Fruit fly (Drosophila melanogaster) whole organism, embryonic: ENCODE results near the gene CG34450.

Experiments
- Awh ChIP-seq: fragments of 200-800 bp; sonication (Bioruptor generic); IDR thresholded peaks from 2 replicates; pipeline ENCODE4, ENCODE4 v1.3.6; 2022; ENCODE audit warnings: missing biosample characterization, missing genetic modification characterization
- CG10209 ChIP-seq: fragments of 200-800 bp; sonication (Bioruptor generic); optimal IDR thresholded peaks from 3 replicates; lab custom pipeline; 2017; ENCODE audit warnings: missing biosample characterization, mild to moderate bottlenecking, missing genetic modification characterization, missing genetic modification reagents
- CG10431 ChIP-seq: fragments of 200-800 bp; sonication (Bioruptor generic); optimal IDR thresholded peaks from 3 replicates; lab custom pipeline; 2018; ENCODE audit warnings: missing biosample characterization, mild to moderate bottlenecking, missing genetic modification characterization
- CG10462 ChIP-seq: fragments of 200-800 bp; sonication (Bioruptor generic); optimal IDR thresholded peaks from 2 replicates; lab custom pipeline; 2016; ENCODE audit warnings: missing biosample characterization, missing genetic modification characterization
- CG10565 ChIP-seq: fragments of 200-800 bp; sonication (Bioruptor generic); optimal IDR thresholded peaks from 3 replicates; lab custom pipeline; 2016; ENCODE audit warnings: missing biosample characterization, mild to moderate bottlenecking, missing genetic modification characterization
- CG12071 ChIP-seq: fragments of 200-800 bp; sonication (Bioruptor generic); optimal IDR thresholded peaks from 3 replicates; lab custom pipeline; 2018; ENCODE audit warnings: missing biosample characterization, mild to moderate bottlenecking, missing genetic modification characterization
- CG15011 ChIP-seq: fragments of 200-800 bp; sonication (Bioruptor generic); optimal IDR thresholded peaks from 3 replicates; lab custom pipeline; 2018; ENCODE audit warnings: missing biosample characterization, mild to moderate bottlenecking, missing genetic modification characterization
- CG15073 ChIP-seq: fragments of 200-800 bp; sonication (Bioruptor generic); optimal IDR thresholded peaks from 2 replicates; lab custom pipeline; 2016; ENCODE audit warnings: missing biosample characterization, missing genetic modification characterization
- CG15269 ChIP-seq: fragments of 200-800 bp; sonication (Bioruptor generic); optimal IDR thresholded peaks from 2 replicates; lab custom pipeline; 2018; ENCODE audit warnings: missing biosample characterization, mild to moderate bottlenecking, missing genetic modification characterization, moderate library complexity
- CG1529 ChIP-seq: fragments of 200-800 bp; sonication (Bioruptor generic); optimal IDR thresholded peaks from 3 replicates; lab custom pipeline; 2018; ENCODE audit warnings: missing biosample characterization, missing genetic modification characterization
- CG18764 ChIP-seq: fragments of 200-800 bp; sonication (Bioruptor generic); optimal IDR thresholded peaks from 3 replicates; lab custom pipeline; 2016; ENCODE audit warnings: missing biosample characterization, missing genetic modification characterization
- CG2202 ChIP-seq: fragments of 200-800 bp; sonication (Bioruptor generic); optimal IDR thresholded peaks from 2 replicates; lab custom pipeline; 2018; ENCODE audit warnings: missing biosample characterization, mild to moderate bottlenecking, missing genetic modification characterization
- CG31365 ChIP-seq: fragments of 200-800 bp; sonication (Bioruptor generic); optimal IDR thresholded peaks from 2 replicates; lab custom pipeline; 2018; ENCODE audit warnings: missing biosample characterization, mild to moderate bottlenecking, missing genetic modification characterization
- CG32532 ChIP-seq: fragments of 200-800 bp; sonication (Bioruptor generic); IDR thresholded peaks from 2 replicates; pipeline ENCODE4 v1.3.6; 2022; ENCODE audit warnings: missing biosample characterization, missing genetic modification characterization
- CG33213 ChIP-seq: fragments of 200-800 bp; sonication (Bioruptor generic); optimal IDR thresholded peaks from 3 replicates; lab custom pipeline; 2016; ENCODE audit warnings: missing biosample characterization, missing genetic modification characterization
- CG33557 ChIP-seq: fragments of 200-800 bp; sonication (Bioruptor generic); optimal IDR thresholded peaks from 2 replicates; lab custom pipeline; 2019; ENCODE audit warnings: missing biosample characterization, mild to moderate bottlenecking, missing genetic modification characterization, moderate library complexity
- CG34224 ChIP-seq: fragments of 200-800 bp; sonication (Bioruptor generic); IDR thresholded peaks from 3 replicates; pipeline ENCODE4 v1.3.6; 2022; ENCODE audit warnings: missing biosample characterization, missing genetic modification characterization; ENCODE audit not compliant: partially characterized antibody
- CG34422 ChIP-seq: fragments of 200-800 bp; sonication (Bioruptor generic); IDR thresholded peaks from 3 replicates; pipeline ENCODE4 v1.3.6; 2022; ENCODE audit warnings: missing biosample characterization, missing genetic modification characterization
- CG3726 ChIP-seq: fragments of 200-800 bp; sonication (Bioruptor generic); IDR thresholded peaks from 3 replicates; pipeline ENCODE4, ENCODE4 v1.3.6; 2022; ENCODE audit warnings: missing biosample characterization, missing genetic modification characterization
- CG43689 ChIP-seq: fragments of 200-800 bp; sonication (Bioruptor generic); IDR thresholded peaks from 2 replicates; pipeline ENCODE4 v1.3.6; 2022; ENCODE audit warnings: missing biosample characterization, missing genetic modification characterization
- CG6683 ChIP-seq: fragments of 200-800 bp; sonication (Bioruptor generic); optimal IDR thresholded peaks from 2 replicates; lab custom pipeline; 2017; ENCODE audit warnings: missing biosample characterization, mild to moderate bottlenecking, missing genetic modification characterization, missing genetic modification reagents
- CG6689 ChIP-seq: fragments of 200-800 bp; sonication (Bioruptor generic); IDR thresholded peaks from 2 replicates; pipeline ENCODE4 v1.3.6; 2022; ENCODE audit warnings: missing biosample characterization, missing genetic modification characterization
- CG7839 ChIP-seq: fragments of 200-800 bp; sonication (Bioruptor generic); optimal IDR thresholded peaks from 3 replicates; lab custom pipeline; 2018; ENCODE audit warnings: missing biosample characterization, mild to moderate bottlenecking, missing genetic modification characterization, moderate library complexity
- CG9609 ChIP-seq: fragments of 200-800 bp; sonication (Bioruptor generic); optimal IDR thresholded peaks from 3 replicates; lab custom pipeline; 2016; ENCODE audit warnings: missing biosample characterization, missing genetic modification characterization
- CG9797 ChIP-seq: fragments of 200-800 bp; sonication (Bioruptor generic); optimal IDR thresholded peaks from 3 replicates; lab custom pipeline; 2018; ENCODE audit warnings: missing biosample characterization, mild to moderate bottlenecking, missing genetic modification characterization
- Camta ChIP-seq: fragments of 200-800 bp; sonication (Bioruptor generic); optimal IDR thresholded peaks from 2 replicates; lab custom pipeline; 2016; ENCODE audit warnings: missing biosample characterization, missing genetic modification characterization
- D19B ChIP-seq: fragments of 200-800 bp; sonication (Bioruptor generic); optimal IDR thresholded peaks from 2 replicates; lab custom pipeline; 2017; ENCODE audit warnings: missing biosample characterization, mild to moderate bottlenecking, missing genetic modification characterization
- Dp ChIP-seq: fragments of 200-800 bp; sonication (Bioruptor generic); optimal IDR thresholded peaks from 2 replicates; lab custom pipeline; 2018; ENCODE audit warnings: missing biosample characterization, mild to moderate bottlenecking, missing genetic modification characterization, moderate library complexity
- HLH4C ChIP-seq: fragments of 200-800 bp; sonication (Bioruptor generic); IDR thresholded peaks from 3 replicates; pipeline ENCODE4 v1.3.6; 2022; ENCODE audit warnings: missing biosample characterization, missing genetic modification characterization; ENCODE audit not compliant: partially characterized antibody
- Pdp1 ChIP-seq, 2 experiments: fragments of 200-800 bp; sonication (Bioruptor generic); optimal IDR thresholded peaks; 3 replicates each; lab custom pipeline; 2016; ENCODE audit warnings: missing biosample characterization in 2 of 2, missing genetic modification characterization in 2 of 2, mild to moderate bottlenecking in 1 of 2, moderate library complexity in 1 of 2
- Rfx ChIP-seq: fragments of 200-800 bp; sonication (Bioruptor generic); IDR thresholded peaks from 2 replicates; pipeline ENCODE4 v1.3.6; 2022; ENCODE audit warnings: missing biosample characterization, missing genetic modification characterization
- Six4 ChIP-seq: fragments of 200-800 bp; sonication (Bioruptor generic); optimal IDR thresholded peaks from 2 replicates; lab custom pipeline; 2016; ENCODE audit warnings: missing biosample characterization, missing genetic modification characterization
- ase ChIP-seq: fragments of 200-800 bp; sonication (Bioruptor generic); IDR thresholded peaks from 3 replicates; pipeline ENCODE4 v1.3.6; 2022; ENCODE audit warnings: missing biosample characterization, missing genetic modification characterization
- cad ChIP-seq: fragments of >200 bp; optimal IDR thresholded peaks from 2 replicates; lab custom pipeline; 2017; ENCODE audit warnings: missing biosample characterization, missing genetic modification characterization
- chinmo ChIP-seq: fragments of 200-800 bp; sonication (Bioruptor generic); IDR thresholded peaks from 4 replicates; pipeline ENCODE4 v1.3.6; 2022; ENCODE audit warnings: missing biosample characterization, missing genetic modification characterization; ENCODE audit not compliant: partially characterized antibody
- dm ChIP-seq: fragments of 200-800 bp; sonication (Bioruptor generic); optimal IDR thresholded peaks from 3 replicates; lab custom pipeline; 2016; ENCODE audit warnings: missing biosample characterization, missing genetic modification characterization
- eyg ChIP-seq: fragments of 200-800 bp; sonication (Bioruptor generic); optimal IDR thresholded peaks from 3 replicates; lab custom pipeline; 2016; ENCODE audit warnings: missing biosample characterization, missing genetic modification characterization
- hb ChIP-seq: fragments of 200-800 bp; sonication (Bioruptor generic); IDR thresholded peaks from 3 replicates; pipeline ENCODE4 v1.3.6; 2022; ENCODE audit warnings: missing biosample characterization, missing genetic modification characterization; ENCODE audit not compliant: partially characterized antibody
- inv ChIP-seq: fragments of 200-800 bp; sonication (Bioruptor generic); IDR thresholded peaks from 2 replicates; pipeline ENCODE4 v1.3.6; 2022; ENCODE audit warnings: missing biosample characterization, missing genetic modification characterization; ENCODE audit not compliant: partially characterized antibody
- jigr1 ChIP-seq: fragments of 200-800 bp; sonication (Bioruptor generic); IDR thresholded peaks from 3 replicates; pipeline ENCODE4 v1.3.6; 2022; ENCODE audit warnings: missing biosample characterization, missing genetic modification characterization
- lab ChIP-seq: fragments of 200-800 bp; sonication (Bioruptor generic); optimal IDR thresholded peaks from 3 replicates; lab custom pipeline; 2017; ENCODE audit warnings: missing biosample characterization, missing genetic modification characterization, mild to moderate bottlenecking, moderate library complexity, missing genetic modification reagents
- nmo ChIP-seq: fragments of 200-800 bp; sonication (Bioruptor generic); optimal IDR thresholded peaks from 2 replicates; lab custom pipeline; 2018; ENCODE audit warnings: missing biosample characterization, mild to moderate bottlenecking, missing genetic modification characterization, moderate library complexity
- org-1 ChIP-seq: fragments of 200-800 bp; sonication (Bioruptor generic); optimal IDR thresholded peaks from 2 replicates; lab custom pipeline; 2017; ENCODE audit warnings: missing biosample characterization, missing genetic modification characterization
- pan ChIP-seq, 4 experiments: fragments of >200 bp in 3 of 4; fragments of 200-800 bp in 1 of 4; sonication (Bioruptor generic) in 1 of 4; optimal IDR thresholded peaks in 3 of 4; IDR thresholded peaks in 1 of 4; 2 replicates each; pipeline versions ENCODE4 v1.3.6 to Lab custom; 2017 to 2022; ENCODE audit warnings: missing biosample characterization in 2 of 4, missing genetic modification characterization in 2 of 4, mixed read lengths in 1 of 4
- pb ChIP-seq: fragments of 200-800 bp; sonication (Bioruptor generic); optimal IDR thresholded peaks from 3 replicates; lab custom pipeline; 2016; ENCODE audit warnings: missing biosample characterization, missing genetic modification characterization
- rib ChIP-seq: fragments of 200-800 bp; sonication (Bioruptor generic); IDR thresholded peaks from 2 replicates; pipeline ENCODE4 v1.3.6; 2022; ENCODE audit warnings: missing biosample characterization, missing genetic modification characterization
- ssp ChIP-seq: fragments of 200-800 bp; sonication (Bioruptor generic); IDR thresholded peaks from 2 replicates; pipeline ENCODE4 v1.3.6; 2022; ENCODE audit warnings: missing biosample characterization, missing genetic modification characterization
- toy ChIP-seq: fragments of 200-800 bp; sonication (Bioruptor generic); IDR thresholded peaks from 2 replicates; pipeline ENCODE4 v1.3.6; 2022; ENCODE audit warnings: missing biosample characterization, missing genetic modification characterization
- wor ChIP-seq: fragments of 200-800 bp; sonication (Bioruptor generic); IDR thresholded peaks from 2 replicates; pipeline ENCODE4 v1.3.6; 2022; ENCODE audit warnings: missing biosample characterization, missing genetic modification characterization
- zen2 ChIP-seq: fragments of 200-800 bp; sonication (Bioruptor generic); IDR thresholded peaks from 3 replicates; pipeline ENCODE4 v1.3.6; 2022; ENCODE audit warnings: missing biosample characterization, missing genetic modification characterization; ENCODE audit not compliant: partially characterized antibody

Gene CG34450

dm6 chrX:9319140-9319539 lies 11.1 kb downstream of the CG34450 start, which contains the start of the genes c12.1 and c12.2:
TSS of gene c12.1 (minus strand) at chrX:9319223.
TSS of gene c12.2 (plus strand) at chrX:9319359.
- TF ChIP-seq CG32532 (GFP tag; lab: Robert Waterston, UW) (no peak), Dp (peak; percentile 55), CG43689 (no peak), hb (no peak), ase (no peak), chinmo (GFP tag; lab: Robert Waterston, UW) (0 out of 4 replicates have a peak, but pooled peaks have one; percentile 10), Pdp1 (GFP tag; optimal IDR thresholded peaks at IDR 0.05; lab: Kevin White, UChicago) (peak in 1 of 2 experiments; percentile 36), Camta (no peak), CG10209 (no peak), dm (GFP tag; lab: Kevin White, UChicago) (peak; percentile 88), CG33213 (GFP tag; lab: Kevin White, UChicago) (peak; percentile 40), CG7839 (no peak), CG2202 (tag; lab: Kevin White, UChicago) (no peak), CG18764 (GFP tag; lab: Kevin White, UChicago) (no peak), CG15011 (GFP tag; lab: Kevin White, UChicago) (no peak), D19B (GFP tag; lab: Kevin White, UChicago) (no peak), CG6683 (GFP tag; lab: Kevin White, UChicago) (no peak), pan (optimal IDR thresholded peaks at IDR 0.05; lab: Kevin White, UChicago) (no peak), pan (GFP tag; optimal IDR thresholded peaks at IDR 0.05 in 1 of 2, IDR thresholded peaks at IDR 0.05 in 1 of 2) (no peak), CG34422 (GFP tag; lab: Robert Waterston, UW) (peak; percentile 87), CG9609 (GFP tag; lab: Kevin White, UChicago) (peak; percentile 1), CG15269 (tag; lab: Kevin White, UChicago) (no peak), jigr1 (GFP tag; lab: Robert Waterston, UW) (no peak), wor (GFP tag; lab: Robert Waterston, UW) (no peak), lab (GFP tag; lab: Kevin White, UChicago) (no peak), HLH4C (GFP tag; lab: Robert Waterston, UW) (peak; percentile 41; the same call in 1 of the 3 replicates), CG1529 (no peak), eyg (GFP tag; lab: Kevin White, UChicago) (no peak), CG15073 (no peak), cad (GFP tag; lab: Kevin White, UChicago) (no peak), CG10565 (no peak), Awh (GFP tag; lab: Robert Waterston, UW) (no peak), zen2 (GFP tag; lab: Robert Waterston, UW) (0 out of 3 replicates have a peak, but pooled peaks have one; percentile 14), CG33557 (GFP tag; lab: Kevin White, UChicago) (no peak), toy (GFP tag; lab: Robert Waterston, UW) (no peak), Six4 (GFP tag; lab: Kevin White, UChicago) (no peak), CG12071 (GFP tag; lab: Kevin White, UChicago) (no peak), CG6689 (GFP tag; lab: Robert Waterston, UW) (no peak), CG10462 (GFP tag; lab: Kevin White, UChicago) (no peak), Rfx (peak; percentile 30), nmo (peak; percentile 49), pb (GFP tag; lab: Kevin White, UChicago) (no peak), rib (GFP tag; lab: Robert Waterston, UW) (no peak), CG31365 (no peak), CG34224 (GFP tag; lab: Robert Waterston, UW) (peak; percentile 58; the same call in 1 of the 3 replicates), CG10431 (GFP tag; lab: Kevin White, UChicago) (no peak), CG9797 (peak; percentile 88), ssp (GFP tag; lab: Robert Waterston, UW) (0 out of 2 replicates have a peak, but pooled peaks have one; percentile 18), org-1 (GFP tag; lab: Kevin White, UChicago) (no peak), CG3726 (no peak), inv (peak; percentile 39; the same call in 1 of the 2 replicates)
